Fruit fly (Drosophila melanogaster) whole organism, pupa: ENCODE data around the gene CG13972.

Experiments used
- CG10348 ChIP-seq: fragments of 200-800 bp; sonication (Bioruptor generic); IDR thresholded peaks from 2 replicates; pipeline ENCODE4 v1.3.6; 2022; ENCODE audit warnings: missing biosample characterization, missing genetic modification characterization
- CG12605 ChIP-seq: fragments of 200-800 bp; sonication (Bioruptor generic); IDR thresholded peaks from 2 replicates; pipeline ENCODE4 v1.3.6; 2022; ENCODE audit warnings: missing biosample characterization, missing genetic modification characterization
- CG13204 ChIP-seq: fragments of 200-800 bp; sonication (Bioruptor generic); optimal IDR thresholded peaks from 2 replicates; lab custom pipeline; 2018; ENCODE audit warnings: missing biosample characterization, mild to moderate bottlenecking, missing genetic modification characterization, moderate library complexity
- CG14655 ChIP-seq: fragments of 200-800 bp; sonication (Bioruptor generic); optimal IDR thresholded peaks from 3 replicates; lab custom pipeline; 2017; ENCODE audit warnings: mild to moderate bottlenecking, missing biosample characterization, missing genetic modification reagents, missing genetic modification characterization
- CG15710 ChIP-seq: fragments of 200-800 bp; sonication (Bioruptor generic); optimal IDR thresholded peaks from 2 replicates; lab custom pipeline; 2018; ENCODE audit warnings: missing biosample characterization, mild to moderate bottlenecking, missing genetic modification characterization, moderate library complexity
- CG17806 ChIP-seq: fragments of 200-800 bp; sonication (Bioruptor generic); optimal IDR thresholded peaks from 2 replicates; lab custom pipeline; 2018; ENCODE audit warnings: missing biosample characterization, mild to moderate bottlenecking, missing genetic modification characterization, moderate library complexity
- CG32121 ChIP-seq: fragments of 200-800 bp; sonication (Bioruptor generic); IDR thresholded peaks from 2 replicates; pipeline ENCODE4 v1.3.6; 2022; ENCODE audit warnings: missing biosample characterization, missing genetic modification characterization
- CG34367 ChIP-seq: fragments of 200-800 bp; sonication (Bioruptor generic); optimal IDR thresholded peaks from 2 replicates; lab custom pipeline; 2018; ENCODE audit warnings: missing biosample characterization, mild to moderate bottlenecking, missing genetic modification characterization
- CG4496 ChIP-seq: fragments of 200-800 bp; sonication (Bioruptor generic); IDR thresholded peaks from 3 replicates; pipeline ENCODE4 v1.3.6; 2022; ENCODE audit warnings: missing biosample characterization, missing genetic modification characterization
- CG8159 ChIP-seq: fragments of 200-800 bp; sonication (Bioruptor generic); optimal IDR thresholded peaks from 3 replicates; lab custom pipeline; 2018; ENCODE audit warnings: missing biosample characterization, mild to moderate bottlenecking, missing genetic modification characterization, moderate library complexity
- CG8301 ChIP-seq: fragments of 200-800 bp; sonication (Bioruptor generic); optimal IDR thresholded peaks from 2 replicates; lab custom pipeline; 2018; ENCODE audit warnings: missing biosample characterization, mild to moderate bottlenecking, missing genetic modification characterization
- CG9948 ChIP-seq: fragments of 200-800 bp; sonication (Bioruptor generic); optimal IDR thresholded peaks from 2 replicates; lab custom pipeline; 2018; ENCODE audit warnings: missing biosample characterization, mild to moderate bottlenecking, missing genetic modification characterization, moderate library complexity
- D1 ChIP-seq: fragments of 200-800 bp; sonication (Bioruptor generic); optimal IDR thresholded peaks from 2 replicates; lab custom pipeline; 2018; ENCODE audit warnings: missing biosample characterization, mild to moderate bottlenecking, missing genetic modification characterization, moderate library complexity
- EcR ChIP-seq: fragments of 200-800 bp; sonication (Bioruptor generic); optimal IDR thresholded peaks from 3 replicates; lab custom pipeline; 2019; ENCODE audit warnings: missing biosample characterization, missing genetic modification characterization, mild to moderate bottlenecking, moderate library complexity, missing genetic modification reagents
- Ets98B ChIP-seq: fragments of 200-800 bp; sonication (Bioruptor generic); IDR thresholded peaks from 2 replicates; pipeline ENCODE4 v1.3.6; 2022; ENCODE audit warnings: missing biosample characterization, missing genetic modification characterization
- Pif1A ChIP-seq: fragments of 200-800 bp; sonication (Bioruptor generic); optimal IDR thresholded peaks from 3 replicates; lab custom pipeline; 2016; ENCODE audit warnings: missing biosample characterization, missing genetic modification characterization
- Pif1B ChIP-seq: fragments of 200-800 bp; sonication (Bioruptor generic); optimal IDR thresholded peaks from 3 replicates; lab custom pipeline; 2016; ENCODE audit warnings: missing biosample characterization, missing genetic modification characterization
- Snoo ChIP-seq: fragments of 200-800 bp; sonication (Bioruptor generic); optimal IDR thresholded peaks from 3 replicates; lab custom pipeline; 2017; ENCODE audit warnings: missing biosample characterization, mild to moderate bottlenecking, missing genetic modification characterization, inconsistent platforms
- fd96Ca ChIP-seq: fragments of 200-800 bp; sonication (Bioruptor generic); IDR thresholded peaks from 3 replicates; pipeline ENCODE4 v1.3.6; 2022; ENCODE audit warnings: missing biosample characterization, missing genetic modification characterization
- gl ChIP-seq: fragments of 200-800 bp; sonication (Bioruptor generic); optimal IDR thresholded peaks from 2 replicates; lab custom pipeline; 2018; ENCODE audit warnings: missing biosample characterization, mild to moderate bottlenecking, missing genetic modification characterization
- rn ChIP-seq: fragments of 200-800 bp; sonication (Bioruptor generic); IDR thresholded peaks from 2 replicates; pipeline ENCODE4 v1.3.6; 2022; ENCODE audit warnings: missing biosample characterization, missing genetic modification characterization

The CG13972 gene

dm6 chr3R:27556466-27556865 lies 39.4 kb upstream of the CG13972 start:
- TF ChIP-seq Pif1B (GFP tag; lab: Kevin White, UChicago) (no peak), EcR (GFP tag; lab: Kevin White, UChicago) (peak; percentile 76)

dm6 chr3R:27555853-27556252 lies 38.8 kb upstream of the CG13972 start:
- TF ChIP-seq Pif1A (GFP tag; lab: Kevin White, UChicago) (no peak), gl (tag; lab: Kevin White, UChicago) (no peak), CG13204 (no peak), CG10348 (GFP tag; lab: Robert Waterston, UW) (no peak), D1 (tag; lab: Kevin White, UChicago) (no peak), EcR (GFP tag; lab: Kevin White, UChicago) (no peak), CG17806 (tag; lab: Kevin White, UChicago) (no peak), Ets98B (GFP tag; lab: Robert Waterston, UW) (no peak), Snoo (tag; lab: Kevin White, UChicago) (no peak), rn (GFP tag; lab: Robert Waterston, UW) (no peak), CG8301 (tag; lab: Kevin White, UChicago) (no peak), CG15710 (tag; lab: Kevin White, UChicago) (no peak), CG14655 (GFP tag; lab: Kevin White, UChicago) (no peak), fd96Ca (no peak), CG32121 (GFP tag; lab: Robert Waterston, UW) (no peak), CG12605 (no peak), CG4496 (GFP tag; lab: Robert Waterston, UW) (no peak)

dm6 chr3R:27554964-27555363 lies 37.9 kb upstream of the CG13972 start:
- peak; percentile 63 for TF ChIP-seq CG9948 (tag; lab: Kevin White, UChicago)
- TF ChIP-seq CG12605 = peak; percentile 87
- no peak for TF ChIP-seq Snoo (tag; lab: Kevin White, UChicago)
- TF ChIP-seq CG13204 = no peak
- peak; percentile 74 for TF ChIP-seq Pif1A (GFP tag; lab: Kevin White, UChicago)
- TF ChIP-seq CG17806 (tag; lab: Kevin White, UChicago) = peak; percentile 53
- peak; percentile 17 for TF ChIP-seq CG34367
- TF ChIP-seq CG15710 (tag; lab: Kevin White, UChicago) = peak; percentile 40
- peak; percentile 70 for TF ChIP-seq CG10348 (GFP tag; lab: Robert Waterston, UW)
- TF ChIP-seq CG8159 = peak; percentile 37
- no peak for TF ChIP-seq D1 (tag; lab: Kevin White, UChicago)
- TF ChIP-seq Ets98B (GFP tag; lab: Robert Waterston, UW) = peak; percentile 91
- peak; percentile 90 for TF ChIP-seq CG4496 (GFP tag; lab: Robert Waterston, UW)
- TF ChIP-seq gl (tag; lab: Kevin White, UChicago) = no peak
- TF ChIP-seq EcR (GFP tag; lab: Kevin White, UChicago) = no peak
- TF ChIP-seq rn (GFP tag; lab: Robert Waterston, UW) = peak; percentile 41; the same call in 1 of the 2 replicates
- TF ChIP-seq fd96Ca = peak; percentile 88
- peak; percentile 88 for TF ChIP-seq CG14655 (GFP tag; lab: Kevin White, UChicago)
- TF ChIP-seq CG32121 (GFP tag; lab: Robert Waterston, UW) = peak; percentile 93
- peak; percentile 66 for TF ChIP-seq Pif1B (GFP tag; lab: Kevin White, UChicago)
- TF ChIP-seq CG8301 (tag; lab: Kevin White, UChicago) = peak; percentile 88

dm6 chr3R:27553921-27554320 lies 36.9 kb upstream of the CG13972 start:
- TF ChIP-seq CG10348 (GFP tag; lab: Robert Waterston, UW) = no peak
- TF ChIP-seq CG17806 (tag; lab: Kevin White, UChicago) = peak; percentile 71
- TF ChIP-seq Pif1A (GFP tag; lab: Kevin White, UChicago) = peak; percentile 82
- TF ChIP-seq fd96Ca = peak; percentile 56; the same call in 1 of the 3 replicates
- peak; percentile 70 for TF ChIP-seq CG9948 (tag; lab: Kevin White, UChicago)
- TF ChIP-seq D1 (tag; lab: Kevin White, UChicago) = no peak
- TF ChIP-seq Snoo (tag; lab: Kevin White, UChicago) = peak; percentile 83
- peak; percentile 86 for TF ChIP-seq CG32121 (GFP tag; lab: Robert Waterston, UW)
- peak; percentile 82 for TF ChIP-seq CG12605
- TF ChIP-seq CG4496 (GFP tag; lab: Robert Waterston, UW) = peak; percentile 89
- peak; percentile 48; the same call in 1 of the 2 replicates for TF ChIP-seq rn (GFP tag; lab: Robert Waterston, UW)
- peak; percentile 72 for TF ChIP-seq Pif1B (GFP tag; lab: Kevin White, UChicago)
- TF ChIP-seq CG8301 (tag; lab: Kevin White, UChicago) = peak; percentile 81
- peak; percentile 88 for TF ChIP-seq Ets98B (GFP tag; lab: Robert Waterston, UW)
- TF ChIP-seq CG8159 = peak; percentile 81
- TF ChIP-seq EcR (GFP tag; lab: Kevin White, UChicago) = no peak
- TF ChIP-seq CG13204 = no peak
- TF ChIP-seq CG14655 (GFP tag; lab: Kevin White, UChicago) = no peak
- peak; percentile 73 for TF ChIP-seq CG15710 (tag; lab: Kevin White, UChicago)
- TF ChIP-seq gl (tag; lab: Kevin White, UChicago) = peak; percentile 10
- TF ChIP-seq CG34367 = peak; percentile 65

- TF ChIP-seq CG13204 (no peak), D1 (tag; lab: Kevin White, UChicago) (no peak), CG17806 (tag; lab: Kevin White, UChicago) (no peak), CG8159 (no peak), Pif1A (GFP tag; lab: Kevin White, UChicago) (no peak), CG9948 (tag; lab: Kevin White, UChicago) (no peak), fd96Ca (no peak), gl (tag; lab: Kevin White, UChicago) (no peak), Pif1B (GFP tag; lab: Kevin White, UChicago) (no peak), CG14655 (GFP tag; lab: Kevin White, UChicago) (no peak), Snoo (tag; lab: Kevin White, UChicago) (no peak), CG34367 (no peak), CG32121 (GFP tag; lab: Robert Waterston, UW) (no peak), CG4496 (GFP tag; lab: Robert Waterston, UW) (no peak), CG8301 (tag; lab: Kevin White, UChicago) (no peak), rn (GFP tag; lab: Robert Waterston, UW) (no peak), EcR (GFP tag; lab: Kevin White, UChicago) (no peak), CG12605 (no peak), CG10348 (GFP tag; lab: Robert Waterston, UW) (no peak), Ets98B (GFP tag; lab: Robert Waterston, UW) (no peak)
Observed at dm6 chr3R:27553379-27553778, 36.3 kb upstream of the CG13972 start.
